Worm (Caenorhabditis elegans) whole organism, young adult: ENCODE measurements around the gene C18H7.11.
A peak's percentile ranks its signal among the peaks of the same experiment; 100 is the strongest.

Experiments
- B0261.1 ChIP-seq: sonication (generic microtip); optimal IDR thresholded peaks from 2 replicates; lab custom pipeline; 2016; ENCODE audit warnings: mild to moderate bottlenecking, missing genetic modification characterization, moderate library complexity, missing compliant biosample characterization
- C17E4.6 ChIP-seq: fragments of 200-800 bp; sonication (Bioruptor generic); IDR thresholded peaks from 2 replicates; pipeline ENCODE4 v1.3.6; 2022; ENCODE audit warnings: missing genetic modification reagents, missing genetic modification characterization, missing compliant biosample characterization
- F10E7.11 ChIP-seq: sonication (generic microtip); optimal IDR thresholded peaks from 2 replicates; lab custom pipeline; 2017; ENCODE audit warnings: mild to moderate bottlenecking, missing genetic modification characterization, moderate library complexity, missing compliant biosample characterization
- F22D6.2 ChIP-seq: sonication (generic microtip); optimal IDR thresholded peaks from 2 replicates; lab custom pipeline; 2016; ENCODE audit warnings: mild to moderate bottlenecking, missing genetic modification characterization, missing compliant biosample characterization
- F39B2.1 ChIP-seq: fragments of 200-800 bp; sonication (Bioruptor generic); IDR thresholded peaks from 2 replicates; pipeline ENCODE4 v1.3.6; 2022; ENCODE audit warnings: missing genetic modification reagents, missing genetic modification characterization, missing compliant biosample characterization
- F57C9.4 ChIP-seq: sonication (generic microtip); optimal IDR thresholded peaks from 2 replicates; lab custom pipeline; 2017; ENCODE audit warnings: mild to moderate bottlenecking, missing genetic modification characterization, missing compliant biosample characterization
- T07F8.4 ChIP-seq: sonication (generic microtip); optimal IDR thresholded peaks from 2 replicates; lab custom pipeline; 2016; ENCODE audit warnings: mild to moderate bottlenecking, missing genetic modification characterization, moderate library complexity, missing compliant biosample characterization
- T26A5.8 ChIP-seq: sonication (generic microtip); optimal IDR thresholded peaks from 2 replicates; lab custom pipeline; 2016; ENCODE audit warnings: missing genetic modification characterization, missing compliant biosample characterization
- Y53F4B.3 ChIP-seq: fragments of 200-800 bp; sonication (Bioruptor generic); IDR thresholded peaks from 2 replicates; pipeline ENCODE4 v1.3.6; 2022; ENCODE audit warnings: missing genetic modification reagents, missing genetic modification characterization, missing compliant biosample characterization
- Y53G8AR.9 ChIP-seq: fragments of 200-800 bp; sonication (Bioruptor generic); conservative IDR thresholded peaks from 2 replicates; pipeline ENCODE4 v1.3.6; 2022; ENCODE audit warnings: missing genetic modification reagents, missing genetic modification characterization, missing compliant biosample characterization
- ZK185.1 ChIP-seq: sonication (generic microtip); optimal IDR thresholded peaks from 2 replicates; lab custom pipeline; 2016; ENCODE audit warnings: mild to moderate bottlenecking, missing genetic modification characterization, missing compliant biosample characterization; ENCODE audit not compliant: poor library complexity, severe bottlenecking
- bed-2 ChIP-seq: fragments of 200-800 bp; sonication (Bioruptor generic); IDR thresholded peaks from 2 replicates; pipeline ENCODE4 v1.3.6; 2022; ENCODE audit warnings: missing genetic modification reagents, missing genetic modification characterization, missing compliant biosample characterization
- cebp-1 ChIP-seq, 2 experiments: fragments of 200-800 bp in 1 of 2; sonication (Bioruptor generic) in 1 of 2; sonication (generic microtip) in 1 of 2; IDR thresholded peaks in 1 of 2; optimal IDR thresholded peaks in 1 of 2; 2 replicates each; pipeline versions ENCODE4 v1.3.6 to Lab custom; 2017 to 2022; ENCODE audit warnings: missing compliant biosample characterization in 2 of 2, missing genetic modification characterization in 2 of 2, mild to moderate bottlenecking in 1 of 2, missing genetic modification reagents in 1 of 2, moderate library complexity in 1 of 2
- ceh-100 ChIP-seq: fragments of 200-800 bp; sonication (Bioruptor generic); IDR thresholded peaks from 2 replicates; pipeline ENCODE4 v1.3.6; 2022; ENCODE audit warnings: missing genetic modification reagents, missing genetic modification characterization, missing compliant biosample characterization
- ceh-27 ChIP-seq: fragments of 200-800 bp; sonication (Bioruptor generic); optimal IDR thresholded peaks from 2 replicates; lab custom pipeline; 2018; ENCODE audit warnings: mild to moderate bottlenecking, missing genetic modification characterization, moderate library complexity, missing compliant biosample characterization
- ceh-79 ChIP-seq: sonication (generic microtip); optimal IDR thresholded peaks from 2 replicates; lab custom pipeline; 2017; ENCODE audit warnings: mild to moderate bottlenecking, missing genetic modification characterization, missing compliant biosample characterization
- ceh-91 ChIP-seq: fragments of 200-800 bp; sonication (Bioruptor generic); IDR thresholded peaks from 2 replicates; pipeline ENCODE4 v1.3.6; 2022; ENCODE audit warnings: missing genetic modification reagents, missing genetic modification characterization, missing compliant biosample characterization
- dox-1 ChIP-seq: fragments of 200-800 bp; sonication (Bioruptor generic); IDR thresholded peaks from 2 replicates; pipeline ENCODE4 v1.3.6; 2022; ENCODE audit warnings: missing genetic modification reagents, missing genetic modification characterization, missing compliant biosample characterization
- egl-44 ChIP-seq: fragments of 200-800 bp; sonication (Bioruptor generic); IDR thresholded peaks from 2 replicates; pipeline ENCODE4 v1.3.6; 2022; ENCODE audit warnings: missing genetic modification reagents, missing genetic modification characterization, missing compliant biosample characterization
- egrh-3 ChIP-seq: fragments of 200-800 bp; sonication (Bioruptor generic); IDR thresholded peaks from 2 replicates; pipeline ENCODE4 v1.3.6; 2022; ENCODE audit warnings: missing genetic modification reagents, missing genetic modification characterization, missing compliant biosample characterization
- ets-4 ChIP-seq: fragments of 200-800 bp; sonication (Bioruptor generic); optimal IDR thresholded peaks from 2 replicates; lab custom pipeline; 2018; ENCODE audit warnings: mild to moderate bottlenecking, missing genetic modification characterization, missing compliant biosample characterization
- fkh-3 ChIP-seq: sonication (generic microtip); optimal IDR thresholded peaks from 2 replicates; lab custom pipeline; 2016; ENCODE audit warnings: mild to moderate bottlenecking, missing genetic modification characterization, missing compliant biosample characterization
- him-1 ChIP-seq: sonication (generic microtip); optimal IDR thresholded peaks from 2 replicates; lab custom pipeline; 2016; ENCODE audit warnings: missing genotype, missing genetic modification reagents, missing genetic modification characterization, missing compliant biosample characterization
- hlh-12 ChIP-seq: sonication (generic microtip); optimal IDR thresholded peaks from 2 replicates; lab custom pipeline; 2016; ENCODE audit warnings: missing genetic modification characterization, missing compliant biosample characterization
- hsf-1 ChIP-seq: fragments of 200-800 bp; sonication (Bioruptor generic); IDR thresholded peaks from 2 replicates; pipeline ENCODE4 v1.3.6; 2022; ENCODE audit warnings: missing genetic modification reagents, missing genetic modification characterization, missing compliant biosample characterization
- lag-1 ChIP-seq: fragments of 200-800 bp; sonication (Bioruptor generic); IDR thresholded peaks from 2 replicates; pipeline ENCODE4 v1.3.6; 2022; ENCODE audit warnings: missing genetic modification reagents, missing genetic modification characterization, missing compliant biosample characterization
- let-607 ChIP-seq, 2 experiments: fragments of 200-800 bp in 1 of 2; sonication (Bioruptor generic) in 1 of 2; sonication (generic microtip) in 1 of 2; optimal IDR thresholded peaks; 2 replicates each; lab custom pipeline; 2016 to 2018; ENCODE audit warnings: mild to moderate bottlenecking in 2 of 2, missing compliant biosample characterization in 2 of 2, missing genetic modification characterization in 2 of 2, moderate library complexity in 2 of 2, missing genotype in 1 of 2
- lin-26 ChIP-seq: fragments of 200-800 bp; sonication (Bioruptor generic); IDR thresholded peaks from 2 replicates; pipeline ENCODE4 v1.3.6; 2022; ENCODE audit warnings: missing genetic modification reagents, missing genetic modification characterization, missing compliant biosample characterization
- lin-35 ChIP-seq, 3 experiments: fragments of 150-350 bp in 2 of 3; sonication (generic microtip) in 1 of 3; optimal IDR thresholded peaks; 2 replicates each; lab custom pipeline; 2014 to 2018; ENCODE audit warnings: missing biosample characterization in 3 of 3, missing genetic modification characterization in 3 of 3, missing genetic modification reagents in 3 of 3
- lsy-27 ChIP-seq: sonication (generic microtip); optimal IDR thresholded peaks from 2 replicates; lab custom pipeline; 2017; ENCODE audit warnings: missing genetic modification characterization, mild to moderate bottlenecking, missing compliant biosample characterization, antibody characterized with exemption, missing genotype, borderline replicate concordance; ENCODE audit not compliant: insufficient read depth
- madf-10 ChIP-seq: sonication (generic microtip); optimal IDR thresholded peaks from 2 replicates; lab custom pipeline; 2016; ENCODE audit warnings: mild to moderate bottlenecking, missing genetic modification characterization, missing compliant biosample characterization
- madf-6 ChIP-seq: fragments of 200-800 bp; sonication (Bioruptor generic); IDR thresholded peaks from 2 replicates; pipeline ENCODE4 v1.3.6; 2022; ENCODE audit warnings: missing genetic modification reagents, missing genetic modification characterization, missing compliant biosample characterization
- mel-28 ChIP-seq: sonication (generic microtip); optimal IDR thresholded peaks from 2 replicates; lab custom pipeline; 2016; ENCODE audit warnings: borderline replicate concordance, mild to moderate bottlenecking, missing genetic modification characterization, missing compliant biosample characterization
- nfyb-1 ChIP-seq: fragments of 200-800 bp; sonication (Bioruptor generic); IDR thresholded peaks from 2 replicates; pipeline ENCODE4 v1.3.6; 2022; ENCODE audit warnings: missing genetic modification reagents, missing genetic modification characterization, missing compliant biosample characterization
- nhr-179 ChIP-seq: sonication (generic microtip); optimal IDR thresholded peaks from 2 replicates; lab custom pipeline; 2016; ENCODE audit warnings: mild to moderate bottlenecking, missing genetic modification characterization, missing compliant biosample characterization
- nhr-27 ChIP-seq: fragments of 200-800 bp; sonication (Bioruptor generic); optimal IDR thresholded peaks from 2 replicates; lab custom pipeline; 2018; ENCODE audit warnings: mild to moderate bottlenecking, missing genetic modification characterization, moderate library complexity, missing compliant biosample characterization
- nhr-80 ChIP-seq: sonication (generic microtip); optimal IDR thresholded peaks from 2 replicates; lab custom pipeline; 2016; ENCODE audit warnings: missing genetic modification characterization, missing compliant biosample characterization
- pbrm-1 ChIP-seq: fragments of 200-800 bp; sonication (Bioruptor generic); IDR thresholded peaks from 2 replicates; pipeline ENCODE4 v1.3.6; 2022; ENCODE audit warnings: missing genetic modification reagents, missing genetic modification characterization, missing compliant biosample characterization
- pha-4 ChIP-seq: fragments of 150-350 bp; sonication (generic microtip); optimal IDR thresholded peaks from 2 replicates; lab custom pipeline; 2014; ENCODE audit warnings: missing biosample characterization, missing genetic modification reagents, missing genetic modification characterization
- snpc-1.3 ChIP-seq: sonication (generic microtip); optimal IDR thresholded peaks from 2 replicates; lab custom pipeline; 2017; ENCODE audit warnings: missing genetic modification characterization, mild to moderate bottlenecking, missing compliant biosample characterization, antibody characterized with exemption, moderate library complexity, missing genotype, missing genetic modification reagents; ENCODE audit not compliant: insufficient read depth
- tbp1 ChIP-seq: fragments of 200-800 bp; sonication (Bioruptor generic); optimal IDR thresholded peaks from 2 replicates; lab custom pipeline; 2018; ENCODE audit warnings: mild to moderate bottlenecking, missing genetic modification characterization, missing compliant biosample characterization
- tbx-9 ChIP-seq: sonication (generic microtip); optimal IDR thresholded peaks from 2 replicates; lab custom pipeline; 2016; ENCODE audit warnings: borderline replicate concordance, missing genetic modification characterization, inconsistent platforms, missing compliant biosample characterization
- unc-62 ChIP-seq: fragments of 150-350 bp; optimal IDR thresholded peaks from 2 replicates; lab custom pipeline; 2014; ENCODE audit warnings: missing biosample characterization, missing genetic modification reagents, missing genetic modification characterization
- ztf-18 ChIP-seq: sonication (generic microtip); optimal IDR thresholded peaks from 2 replicates; lab custom pipeline; 2016; ENCODE audit warnings: missing genotype, mild to moderate bottlenecking, missing genetic modification characterization, missing compliant biosample characterization
- ztf-25 ChIP-seq: fragments of 200-800 bp; sonication (Bioruptor generic); IDR thresholded peaks from 2 replicates; pipeline ENCODE4 v1.3.6; 2022; ENCODE audit warnings: missing genetic modification reagents, missing genetic modification characterization, missing compliant biosample characterization
- ztf-26 ChIP-seq: sonication (generic microtip); optimal IDR thresholded peaks from 2 replicates; lab custom pipeline; 2017; ENCODE audit warnings: missing genetic modification characterization, missing compliant biosample characterization
- ztf-3 ChIP-seq: fragments of 200-800 bp; sonication (Bioruptor generic); optimal IDR thresholded peaks from 2 replicates; lab custom pipeline; 2018; ENCODE audit warnings: mild to moderate bottlenecking, missing genetic modification characterization, missing compliant biosample characterization

The C18H7.11 gene

DNA sequence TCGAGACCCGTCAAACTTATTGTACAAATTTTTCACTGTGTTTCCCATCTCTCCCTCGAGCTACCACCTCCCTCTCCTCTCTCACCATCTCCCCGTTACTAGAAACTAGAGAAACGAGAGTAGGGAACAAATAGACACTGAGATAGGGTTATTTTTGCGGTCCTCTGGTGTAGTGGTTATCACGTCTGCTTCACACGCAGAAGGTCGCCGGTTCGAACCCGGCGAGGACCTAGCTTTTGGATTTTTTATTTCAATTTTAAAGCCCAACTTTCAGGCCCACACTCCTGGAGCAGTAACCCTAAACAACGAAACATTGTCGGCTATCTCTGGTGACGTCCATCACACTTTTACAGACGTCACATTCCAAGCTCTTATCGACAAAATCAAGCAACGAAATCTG is 23.6 kb downstream of the C18H7.11 start (continued):
- TF ChIP-seq lag-1 (GFP tag; lab: Robert Waterston, UW) = no peak
- TF ChIP-seq C17E4.6 (GFP tag; lab: Robert Waterston, UW) = no peak
- peak; percentile 32 for TF ChIP-seq snpc-1.3 (tag; lab: Kevin White, UChicago)
- TF ChIP-seq T07F8.4 (tag; lab: Kevin White, UChicago) = peak; percentile 29
- 0 out of 2 replicates have a peak, but pooled peaks have one; percentile 26 for TF ChIP-seq ceh-100 (GFP tag; lab: Robert Waterston, UW)
- TF ChIP-seq lin-26 (GFP tag; lab: Robert Waterston, UW) = peak; percentile 80
- no peak for TF ChIP-seq ceh-91 (GFP tag; lab: Robert Waterston, UW)
- peak; percentile 67; the same call in 1 of the 2 replicates for TF ChIP-seq pbrm-1
- no peak for TF ChIP-seq F57C9.4
- 0 out of 2 replicates have a peak, but pooled peaks have one; percentile 33 for TF ChIP-seq madf-6 (GFP tag; lab: Robert Waterston, UW)
- TF ChIP-seq Y53G8AR.9 = no peak
- TF ChIP-seq F39B2.1 (GFP tag; lab: Robert Waterston, UW) = no peak
- peak; percentile 76; the same call in 1 of the 2 replicates for TF ChIP-seq nfyb-1 (GFP tag; lab: Robert Waterston, UW)
- no peak for TF ChIP-seq ztf-3
- TF ChIP-seq Y53F4B.3 (GFP tag; lab: Robert Waterston, UW) = no peak
- TF ChIP-seq tbx-9 (tag; lab: Kevin White, UChicago) = no peak
- TF ChIP-seq cebp-1 (GFP tag; IDR thresholded peaks at IDR 0.05; lab: Robert Waterston, UW) = no peak
- no peak for TF ChIP-seq cebp-1 (tag; optimal IDR thresholded peaks at IDR 0.05; lab: Kevin White, UChicago)
- TF ChIP-seq nhr-27 (tag; lab: Kevin White, UChicago) = no peak
- TF ChIP-seq madf-10 = peak; percentile 44
- peak; percentile 75 for TF ChIP-seq him-1 (tag; lab: Kevin White, UChicago)
- no peak for TF ChIP-seq egrh-3
- peak; percentile 68; the same call in 1 of the 2 replicates for TF ChIP-seq ztf-25
- no peak for TF ChIP-seq ceh-79
- TF ChIP-seq fkh-3 (tag; lab: Kevin White, UChicago) = no peak
- TF ChIP-seq ztf-18 (tag; lab: Kevin White, UChicago) = peak; percentile 39
- TF ChIP-seq F10E7.11 = no peak
- TF ChIP-seq unc-62 (GFP tag; lab: Kevin White, UChicago) = no peak
- TF ChIP-seq ZK185.1 (tag; lab: Kevin White, UChicago) = no peak
- no peak for TF ChIP-seq bed-2 (GFP tag; lab: Robert Waterston, UW)
- TF ChIP-seq mel-28 (tag; lab: Kevin White, UChicago) = no peak
- TF ChIP-seq ceh-27 (GFP tag; lab: Kevin White, UChicago) = peak; percentile 63
- no peak for TF ChIP-seq pha-4 (tag; lab: Kevin White, UChicago)
- no peak for TF ChIP-seq ets-4 (GFP tag; lab: Kevin White, UChicago)
- no peak for TF ChIP-seq lsy-27
- TF ChIP-seq egl-44 (GFP tag; lab: Robert Waterston, UW) = peak; percentile 75; the same call in 1 of the 2 replicates
- TF ChIP-seq tbp1 = peak; percentile 94
- TF ChIP-seq let-607 (tag; optimal IDR thresholded peaks at IDR 0.05; lab: Kevin White, UChicago) = peak; percentile 12 to 16
- no peak for TF ChIP-seq ztf-26 (tag; lab: Kevin White, UChicago)
- TF ChIP-seq nhr-80 (tag; lab: Kevin White, UChicago) = no peak
- no peak for TF ChIP-seq F22D6.2 (tag; lab: Kevin White, UChicago)
- no peak for TF ChIP-seq nhr-179 (tag; lab: Kevin White, UChicago)
- TF ChIP-seq T26A5.8 (tag; lab: Kevin White, UChicago) = peak; percentile 12
- peak in 1 of 3 experiments; percentile 65 for TF ChIP-seq lin-35 (GFP tag; optimal IDR thresholded peaks at IDR 0.05; lab: Kevin White, UChicago)
- peak; percentile 75 for TF ChIP-seq dox-1
- TF ChIP-seq hlh-12 (tag; lab: Kevin White, UChicago) = peak; percentile 45
- no peak for TF ChIP-seq hsf-1 (GFP tag; lab: Robert Waterston, UW)
- peak; percentile 85 for TF ChIP-seq B0261.1 (tag; lab: Kevin White, UChicago)
